Fruit fly (Drosophila melanogaster): ENCODE measurements around the gene Drice.

dm6 chr3R:29764249-29765042, 35.0 kb upstream of the Drice start:
- TF ChIP-seq Sin3A (optimal IDR thresholded peaks at IDR 0.05) (no peak), psq (optimal IDR thresholded peaks at IDR 0.05) (no peak), Myc (optimal IDR thresholded peaks at IDR 0.05) (no peak), h (optimal IDR thresholded peaks at IDR 0.05) (no peak), ttk (optimal IDR thresholded peaks at IDR 0.05) (no peak)
